Worm (Caenorhabditis elegans): ENCODE results near the gene lron-5.
A peak's percentile ranks its signal among the peaks of the same experiment; 100 is the strongest.

Gene lron-5

ce11 chrIII:4655402-4655801, 32.6 kb downstream of the lron-5 start, which contains the start of gene T23F11.2:
Gene T23F11.2, minus strand, starts transcription at chrIII:4655502.
- TF ChIP-seq ceh-18 (tag; optimal IDR thresholded peaks at IDR 0.05) (no peak), ceh-48 (tag; optimal IDR thresholded peaks at IDR 0.05) (no peak), tbx-2 (tag; optimal IDR thresholded peaks at IDR 0.05) (no peak), elt-4 (tag; optimal IDR thresholded peaks at IDR 0.05) (no peak), ceh-45 (GFP tag; IDR thresholded peaks at IDR 0.05) (no peak), pha-2 (tag; optimal IDR thresholded peaks at IDR 0.05) (no peak), ceh-34 (tag; optimal IDR thresholded peaks at IDR 0.05) (no peak), unc-55 (GFP tag; optimal IDR thresholded peaks at IDR 0.05) (no peak), odd-2 (tag; optimal IDR thresholded peaks at IDR 0.05) (no peak)

- TF ChIP-seq unc-55 (GFP tag; optimal IDR thresholded peaks at IDR 0.05) (no peak), lim-6 (tag; optimal IDR thresholded peaks at IDR 0.05) (peak; percentile 9), ceh-31 (tag; optimal IDR thresholded peaks at IDR 0.05) (peak; percentile 79), ahr-1 (tag; optimal IDR thresholded peaks at IDR 0.05) (no peak), F13H6.1 (tag; optimal IDR thresholded peaks at IDR 0.05) (no peak), unc-3 (GFP tag; conservative IDR thresholded peaks at IDR 0.05) (no peak), unc-3 (tag; optimal IDR thresholded peaks at IDR 0.05) (no peak), ref-2 (tag; optimal IDR thresholded peaks at IDR 0.05) (no peak), fkh-6 (tag; optimal IDR thresholded peaks at IDR 0.05) (no peak), elt-2 (tag; optimal IDR thresholded peaks at IDR 0.05) (no peak), ceh-48 (tag; optimal IDR thresholded peaks at IDR 0.05) (peak; percentile 79), hlh-6 (tag; optimal IDR thresholded peaks at IDR 0.05) (no peak), nfya-1 (tag; optimal IDR thresholded peaks at IDR 0.05) (peak; percentile 20), C08G9.2 (tag; optimal IDR thresholded peaks at IDR 0.05) (no peak), ama-1 (optimal IDR thresholded peaks at IDR 0.05) (no peak), unc-42 (tag; optimal IDR thresholded peaks at IDR 0.05) (peak; percentile 66), sox-2 (GFP tag; IDR thresholded peaks at IDR 0.05) (no peak)
These were observed 33.6 kb downstream of the lron-5 start for ce11 chrIII:4656415-4656814.

- TF ChIP-seq unc-42 (tag; optimal IDR thresholded peaks at IDR 0.05) = peak; percentile 56
- TF ChIP-seq unc-55 (GFP tag; optimal IDR thresholded peaks at IDR 0.05) = no peak
These were observed 34.6 kb downstream of the lron-5 start for ce11 chrIII:4657386-4657785.

- no peak for TF ChIP-seq rnt-1 (tag; optimal IDR thresholded peaks at IDR 0.05)
- TF ChIP-seq ceh-30 (tag; optimal IDR thresholded peaks at IDR 0.05) = no peak
- no peak for TF ChIP-seq ama-1 (optimal IDR thresholded peaks at IDR 0.05)
- TF ChIP-seq ceh-45 (GFP tag; IDR thresholded peaks at IDR 0.05) = no peak
- TF ChIP-seq elt-2 (tag; optimal IDR thresholded peaks at IDR 0.05) = no peak
- TF ChIP-seq hlh-13 (GFP tag; optimal IDR thresholded peaks at IDR 0.05) = no peak
These were observed 35.6 kb downstream of the lron-5 start, which contains the start of gene cdka-1 for ce11 chrIII:4658384-4658844. Gene cdka-1, plus strand, starts transcription at chrIII:4658794.

- TF ChIP-seq pha-2 (tag; optimal IDR thresholded peaks at IDR 0.05) = no peak
- TF ChIP-seq dve-1 (tag; optimal IDR thresholded peaks at IDR 0.05) = no peak
- no peak for TF ChIP-seq fkh-6 (tag; optimal IDR thresholded peaks at IDR 0.05)
- TF ChIP-seq ceh-34 (tag; optimal IDR thresholded peaks at IDR 0.05) = no peak
- TF ChIP-seq hlh-15 (tag; optimal IDR thresholded peaks at IDR 0.05) = no peak
- no peak for TF ChIP-seq npax-4 (tag; optimal IDR thresholded peaks at IDR 0.05)
- no peak for TF ChIP-seq pqm-1 (tag; optimal IDR thresholded peaks at IDR 0.05)
- TF ChIP-seq hlh-8 (tag; optimal IDR thresholded peaks at IDR 0.05) = no peak
- TF ChIP-seq nfya-1 (tag; optimal IDR thresholded peaks at IDR 0.05) = no peak
- TF ChIP-seq tbx-7 (tag; optimal IDR thresholded peaks at IDR 0.05) = no peak
These were observed 36.6 kb downstream of the lron-5 start for ce11 chrIII:4659426-4659825.

ce11 chrIII:4665272-4665671, 42.4 kb downstream of the lron-5 start, which contains the start of gene T23F11.4:
Gene T23F11.4, minus strand, starts transcription at chrIII:4665372.
- TF ChIP-seq tbx-2 (tag; optimal IDR thresholded peaks at IDR 0.05) = no peak
- TF ChIP-seq nhr-11 (tag; optimal IDR thresholded peaks at IDR 0.05) = no peak
- no peak for TF ChIP-seq pag-3 (tag; optimal IDR thresholded peaks at IDR 0.05; ENCODE audit: borderline replicate concordance)
- no peak for TF ChIP-seq nfya-1 (tag; optimal IDR thresholded peaks at IDR 0.05)
- no peak for TF ChIP-seq ceh-48 (tag; optimal IDR thresholded peaks at IDR 0.05)
- no peak for TF ChIP-seq Y22D7AL.16 (tag; optimal IDR thresholded peaks at IDR 0.05)
- TF ChIP-seq pha-2 (tag; optimal IDR thresholded peaks at IDR 0.05) = no peak
- TF ChIP-seq C38D4.7 (GFP tag; optimal IDR thresholded peaks at IDR 0.05) = no peak
- no peak for TF ChIP-seq zip-5 (tag; optimal IDR thresholded peaks at IDR 0.05)
- TF ChIP-seq unc-86 (tag; optimal IDR thresholded peaks at IDR 0.05) = no peak
- no peak for TF ChIP-seq ref-2 (tag; optimal IDR thresholded peaks at IDR 0.05)
- no peak for TF ChIP-seq ceh-18 (tag; optimal IDR thresholded peaks at IDR 0.05)
- no peak for TF ChIP-seq sox-4 (tag; optimal IDR thresholded peaks at IDR 0.05)

Data from whole organism, late embryonic.